Fruit fly (Drosophila melanogaster) whole organism, embryonic: ENCODE data around the gene erm.

Experiments used
- ATbp ChIP-seq: fragments of 200-800 bp; sonication (Bioruptor generic); optimal IDR thresholded peaks from 2 replicates; lab custom pipeline; 2017; ENCODE audit warnings: missing biosample characterization, mild to moderate bottlenecking, missing genetic modification characterization, missing genetic modification reagents
- CG12299 ChIP-seq: fragments of 200-800 bp; sonication (Bioruptor generic); optimal IDR thresholded peaks from 2 replicates; lab custom pipeline; 2018; ENCODE audit warnings: missing biosample characterization, mild to moderate bottlenecking, missing genetic modification characterization
- CG12391 ChIP-seq: fragments of 200-800 bp; sonication (Bioruptor generic); optimal IDR thresholded peaks from 3 replicates; lab custom pipeline; 2018; ENCODE audit warnings: missing biosample characterization, mild to moderate bottlenecking, missing genetic modification characterization, moderate library complexity
- CG3065 ChIP-seq: fragments of 200-800 bp; sonication (Bioruptor generic); optimal IDR thresholded peaks from 2 replicates; lab custom pipeline; 2016; ENCODE audit warnings: missing biosample characterization, missing genetic modification characterization
- CG5953 ChIP-seq: fragments of 200-800 bp; sonication (Bioruptor generic); IDR thresholded peaks from 2 replicates; pipeline ENCODE4 v1.3.6; 2022; ENCODE audit warnings: missing biosample characterization, missing genetic modification characterization
- amos ChIP-seq: fragments of 200-800 bp; sonication (Bioruptor generic); IDR thresholded peaks from 2 replicates; pipeline ENCODE4 v1.3.6; 2022; ENCODE audit warnings: missing biosample characterization, missing genetic modification characterization; ENCODE audit not compliant: partially characterized antibody
- dpn ChIP-seq, 2 experiments: fragments of 200-800 bp; sonication (Bioruptor generic); optimal IDR thresholded peaks; 3 replicates each; lab custom pipeline; 2016; ENCODE audit warnings: missing biosample characterization in 2 of 2, missing genetic modification characterization in 2 of 2

- TF ChIP-seq amos (GFP tag; lab: Robert Waterston, UW) (no peak), CG12299 (tag; lab: Kevin White, UChicago) (no peak), CG5953 (GFP tag; lab: Robert Waterston, UW) (no peak), CG12391 (no peak), CG3065 (GFP tag; lab: Kevin White, UChicago) (no peak), dpn (GFP tag; optimal IDR thresholded peaks at IDR 0.05; lab: Kevin White, UChicago) (no peak), ATbp (GFP tag; lab: Kevin White, UChicago) (no peak)
Measured at dm6 chr2L:1944473-1945110, 25.6 kb downstream of the erm start.
